Worm (Caenorhabditis elegans): ENCODE data around the gene arp-6.

arp-6 gene

DNA sequence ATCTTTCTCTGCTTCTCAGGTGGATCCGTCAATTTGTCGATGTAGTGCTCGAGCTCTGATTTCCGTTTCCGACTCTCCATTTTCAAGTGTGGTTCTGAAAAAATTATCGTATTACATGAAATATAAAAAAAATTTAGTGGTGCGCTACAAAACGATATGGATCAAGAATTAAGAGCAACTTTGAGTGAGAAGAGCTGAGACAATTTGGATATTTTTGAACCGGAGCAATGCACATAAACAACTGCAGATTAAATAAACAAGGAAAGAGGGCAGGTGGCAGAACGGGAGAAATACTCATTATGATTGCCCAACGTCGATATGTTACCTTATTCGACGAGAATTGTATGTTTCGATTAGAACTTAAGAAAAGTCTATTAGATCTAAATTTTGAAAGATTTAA is 9.5 kb downstream of the arp-6 start, which contains the start of gene swsn-7:
Gene swsn-7, minus strand, starts transcription at position 101 of the 400 bp plus-strand sequence.
- TF ChIP-seq efl-1 (optimal IDR thresholded peaks at IDR 0.05) (no peak), efl-1 (GFP tag; optimal IDR thresholded peaks at IDR 0.05 in 1 of 2) (peak in 1 of 2 experiments; percentile 61), nhr-84 (tag; optimal IDR thresholded peaks at IDR 0.05) (no peak)

DNA sequence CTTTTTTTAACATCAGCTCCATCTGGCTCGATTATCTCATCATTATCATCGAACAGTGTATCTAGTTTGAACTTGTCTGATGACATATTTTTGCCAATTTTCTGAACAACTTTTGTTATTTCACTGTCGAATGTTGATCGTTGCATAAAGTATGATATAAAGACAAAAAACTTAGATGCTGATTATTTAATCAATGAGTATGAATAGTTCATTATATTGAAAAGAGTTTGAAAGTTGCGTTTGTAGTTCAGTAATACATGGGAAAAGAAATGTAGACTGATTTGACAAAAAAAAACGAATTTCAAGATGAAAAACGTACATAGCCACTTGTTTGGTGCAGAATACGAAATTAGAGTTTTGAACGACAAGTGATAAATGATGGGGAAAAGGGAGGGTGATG is 14.7 kb downstream of the arp-6 start, which contains the start of gene hda-2:
Gene hda-2, minus strand, starts transcription at position 101 of the 400 bp plus-strand sequence.
- TF ChIP-seq mep-1 (tag; optimal IDR thresholded peaks at IDR 0.05) (no peak), egl-27 (tag; optimal IDR thresholded peaks at IDR 0.05) (no peak), tbx-2 (tag; optimal IDR thresholded peaks at IDR 0.05) (no peak), efl-1 (optimal IDR thresholded peaks at IDR 0.05) (no peak), efl-1 (GFP tag; optimal IDR thresholded peaks at IDR 0.05 in 1 of 2) (no peak)

DNA sequence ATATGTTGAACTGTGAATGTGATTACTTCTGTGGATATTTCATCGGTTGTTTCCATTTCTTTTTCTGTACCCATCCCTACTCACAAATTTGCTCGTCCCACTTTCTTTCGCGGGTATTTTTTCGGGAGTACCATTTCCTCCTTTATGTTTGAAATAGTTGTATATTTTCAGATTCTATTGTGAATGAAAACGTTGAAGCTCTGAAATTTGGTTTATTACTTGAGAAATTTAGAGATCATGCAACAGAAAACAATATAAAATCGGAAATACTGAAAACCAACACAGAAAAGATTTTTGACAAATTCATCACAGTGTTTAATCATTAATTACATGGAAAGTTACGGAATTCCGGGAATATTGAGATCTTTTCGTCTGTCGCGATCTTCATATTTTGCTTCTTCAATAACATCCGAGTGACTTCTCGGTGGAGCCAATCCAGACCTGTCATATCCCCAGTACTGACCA is 16.5 kb downstream of the arp-6 start:
- TF ChIP-seq ztf-11 (tag; optimal IDR thresholded peaks at IDR 0.05): no peak
- no peak for TF ChIP-seq fkh-4 (tag; optimal IDR thresholded peaks at IDR 0.05; ENCODE audit: borderline replicate concordance)
- TF ChIP-seq aly-2 (tag; optimal IDR thresholded peaks at IDR 0.05): peak; percentile 47
- TF ChIP-seq hlh-17 (GFP tag; optimal IDR thresholded peaks at IDR 0.05; ENCODE audit: borderline replicate concordance): no peak
- TF ChIP-seq nhr-90 (tag; optimal IDR thresholded peaks at IDR 0.05; ENCODE audit: poor library complexity): peak; percentile 20
- no peak for TF ChIP-seq xbp-1 (tag; optimal IDR thresholded peaks at IDR 0.05)
- no peak for TF ChIP-seq efl-1 (optimal IDR thresholded peaks at IDR 0.05)
- peak in 1 of 2 experiments; percentile 54 for TF ChIP-seq efl-1 (GFP tag; optimal IDR thresholded peaks at IDR 0.05 in 1 of 2)
- TF ChIP-seq ceh-63 (GFP tag; optimal IDR thresholded peaks at IDR 0.05): no peak
- TF ChIP-seq sox-4 (tag; optimal IDR thresholded peaks at IDR 0.05): no peak
- TF ChIP-seq zag-1 (tag; optimal IDR thresholded peaks at IDR 0.05): no peak
- TF ChIP-seq hlh-4 (tag; optimal IDR thresholded peaks at IDR 0.05): no peak
- TF ChIP-seq ceh-82 (tag; optimal IDR thresholded peaks at IDR 0.05): no peak
- no peak for TF ChIP-seq nhr-71 (tag; optimal IDR thresholded peaks at IDR 0.05)

DNA sequence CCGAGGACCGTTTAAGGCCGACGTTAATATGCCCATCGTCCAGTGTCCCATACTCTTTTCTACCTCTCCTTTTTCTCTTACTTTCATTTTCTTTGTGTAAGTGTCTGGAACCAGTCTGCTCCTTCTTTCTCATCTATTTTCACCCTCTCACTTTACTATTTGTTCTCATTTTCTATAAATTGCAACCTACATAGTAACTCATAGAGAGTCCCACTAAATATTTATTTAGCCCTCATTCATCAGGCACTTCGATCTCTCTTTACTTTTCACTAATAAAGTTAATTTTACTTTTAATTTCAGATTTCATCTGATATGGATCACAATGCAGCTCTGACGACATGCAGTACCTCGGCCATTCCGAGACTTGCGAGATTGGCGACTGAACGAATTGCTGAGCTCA is 19.8 kb downstream of the arp-6 start, which contains the start of gene zyg-11:
Gene zyg-11, plus strand, starts transcription at position 301 of the 400 bp plus-strand sequence.
- TF ChIP-seq ceh-88 (GFP tag; IDR thresholded peaks at IDR 0.05) (no peak), nhr-28 (tag; optimal IDR thresholded peaks at IDR 0.05) (no peak), lir-3 (tag; optimal IDR thresholded peaks at IDR 0.05; ENCODE audit: poor library complexity) (peak; percentile 7), blmp-1 (tag; optimal IDR thresholded peaks at IDR 0.05) (no peak), mep-1 (tag; optimal IDR thresholded peaks at IDR 0.05) (no peak), hlh-17 (GFP tag; optimal IDR thresholded peaks at IDR 0.05; ENCODE audit: borderline replicate concordance) (no peak), egl-13 (tag; optimal IDR thresholded peaks at IDR 0.05) (no peak), pag-3 (tag; optimal IDR thresholded peaks at IDR 0.05; ENCODE audit: borderline replicate concordance, insufficient read depth) (no peak), nhr-76 (tag; optimal IDR thresholded peaks at IDR 0.05) (no peak), efl-1 (optimal IDR thresholded peaks at IDR 0.05) (peak in 1 of 2 experiments; percentile 12), efl-1 (GFP tag; optimal IDR thresholded peaks at IDR 0.05 in 1 of 2) (no peak)

DNA sequence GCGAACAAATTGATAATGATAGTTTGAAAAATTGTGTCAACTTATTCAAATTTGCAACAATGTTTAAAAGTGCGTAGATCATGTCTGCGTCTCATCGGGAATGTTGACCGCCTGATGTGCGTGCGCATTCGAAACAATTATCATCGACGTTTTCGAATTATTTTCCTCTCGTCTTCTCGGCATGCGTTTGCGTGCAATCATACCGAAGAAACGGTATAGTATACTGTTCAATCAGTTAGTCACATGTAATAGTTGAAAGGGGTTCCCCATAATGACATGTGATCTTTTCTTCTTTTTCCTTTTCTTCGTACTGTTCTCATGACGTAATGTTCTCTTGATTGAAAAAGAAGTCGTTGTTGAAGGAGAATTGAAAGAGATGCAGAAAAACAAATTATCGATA is 20.4 kb downstream of the arp-6 start:
- TF ChIP-seq ceh-90 (tag; optimal IDR thresholded peaks at IDR 0.05) (no peak), lir-3 (tag; optimal IDR thresholded peaks at IDR 0.05; ENCODE audit: poor library complexity) (peak; percentile 65), fkh-10 (GFP tag; optimal IDR thresholded peaks at IDR 0.05) (no peak), vab-15 (tag; optimal IDR thresholded peaks at IDR 0.05) (peak; percentile 83), alr-1 (tag; optimal IDR thresholded peaks at IDR 0.05; ENCODE audit: borderline replicate concordance) (no peak), pag-3 (tag; optimal IDR thresholded peaks at IDR 0.05; ENCODE audit: borderline replicate concordance, insufficient read depth) (no peak), C16A3.4 (tag; optimal IDR thresholded peaks at IDR 0.05) (peak; percentile 74), nhr-85 (tag) (peak; percentile 99), hpl-2 (GFP tag; optimal IDR thresholded peaks at IDR 0.05) (peak; percentile 50), irx-1 (tag; optimal IDR thresholded peaks at IDR 0.05) (peak; percentile 22), mep-1 (tag; optimal IDR thresholded peaks at IDR 0.05) (peak; percentile 81), lin-39 (tag; optimal IDR thresholded peaks at IDR 0.05) (peak; percentile 6), nhr-19 (GFP tag; conservative IDR thresholded peaks at IDR 0.05) (peak; percentile 80), nhr-20 (tag; optimal IDR thresholded peaks at IDR 0.05) (peak; percentile 97), mdl-1 (tag; optimal IDR thresholded peaks at IDR 0.05) (peak; percentile 19 to 95), mab-9 (GFP tag; IDR thresholded peaks at IDR 0.05) (0 out of 2 replicates have a peak, but pooled peaks have one; percentile 39), pax-3 (tag; optimal IDR thresholded peaks at IDR 0.05) (no peak), egl-27 (tag; optimal IDR thresholded peaks at IDR 0.05) (peak; percentile 23 to 39), swsn-7 (tag; optimal IDR thresholded peaks at IDR 0.05) (peak; percentile 80), ceh-88 (GFP tag; IDR thresholded peaks at IDR 0.05) (peak; percentile 22; the same call in 1 of the 2 replicates), lin-14 (GFP tag; optimal IDR thresholded peaks at IDR 0.05) (peak; percentile 93), elt-3 (tag; optimal IDR thresholded peaks at IDR 0.05) (peak in 4 of 6 experiments; percentile 27 to 98 (median 65))

All from whole organism, L1 larva.